Worm (Caenorhabditis elegans): ENCODE data around the gene sdz-23.

DNA sequence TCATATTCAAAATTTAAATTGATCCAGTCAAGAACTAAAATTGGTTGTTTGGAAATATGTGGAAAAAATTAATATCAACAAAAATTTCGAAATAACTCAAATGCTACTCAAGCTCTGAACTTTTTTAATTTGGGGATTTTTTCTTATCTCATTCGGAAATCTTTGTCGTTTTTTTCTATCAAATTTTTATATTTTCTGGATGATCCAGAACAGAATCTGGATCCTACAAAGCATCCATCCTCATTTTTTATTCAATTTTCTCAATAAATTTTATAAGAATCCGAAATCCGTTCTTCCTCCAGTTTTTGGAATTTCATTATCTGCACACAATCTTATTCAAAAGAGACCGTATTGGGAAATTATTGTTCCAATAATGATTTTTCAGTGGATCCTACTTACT lies 21.5 kb downstream of the sdz-23 start, which contains the start of gene D1014.6:
- no peak for TF ChIP-seq lsy-27 (tag; optimal IDR thresholded peaks at IDR 0.05; ENCODE audit: borderline replicate concordance, insufficient read depth)
- TF ChIP-seq B0261.1 (tag; optimal IDR thresholded peaks at IDR 0.05) = no peak
- no peak for TF ChIP-seq F57C9.4 (tag; optimal IDR thresholded peaks at IDR 0.05)
- TF ChIP-seq ceh-91 (GFP tag; IDR thresholded peaks at IDR 0.05) = no peak
- no peak for TF ChIP-seq sdz-38 (tag; optimal IDR thresholded peaks at IDR 0.05)
- TF ChIP-seq F55B11.4 (tag; optimal IDR thresholded peaks at IDR 0.05; ENCODE audit: borderline replicate concordance, insufficient read depth) = no peak
- no peak for TF ChIP-seq dox-1 (GFP tag; IDR thresholded peaks at IDR 0.05)
